Fruit fly (Drosophila melanogaster): ENCODE results near the gene ppk28.

Gene ppk28

dm6 chrX:16811213-16811749 is 5.4 kb downstream of the ppk28 start, which contains the start of gene CG4829 (continued):
- TF ChIP-seq Lhr (GFP tag; optimal IDR thresholded peaks at IDR 0.05), result peak; percentile 44
- peak; percentile 69 for TF ChIP-seq CG8359 (GFP tag; optimal IDR thresholded peaks at IDR 0.05; ENCODE audit: borderline replicate concordance)
- TF ChIP-seq cwo (GFP tag; optimal IDR thresholded peaks at IDR 0.05), result peak; percentile 77
- TF ChIP-seq nerfin-2 (GFP tag; IDR thresholded peaks at IDR 0.05; ENCODE audit: partially characterized antibody), result no peak
- no peak for TF ChIP-seq CkIIα-i1 (GFP tag; IDR thresholded peaks at IDR 0.05)
- TF ChIP-seq gsb (GFP tag; IDR thresholded peaks at IDR 0.05), result peak; percentile 77
- TF ChIP-seq lola (GFP tag; optimal IDR thresholded peaks at IDR 0.05), result peak in 1 of 3 experiments; percentile 66
- no peak for TF ChIP-seq sc (optimal IDR thresholded peaks at IDR 0.05)
- TF ChIP-seq sc (GFP tag; optimal IDR thresholded peaks at IDR 0.05), result peak; percentile 71
- peak; percentile 86 for TF ChIP-seq CG5245 (GFP tag; optimal IDR thresholded peaks at IDR 0.05)
- TF ChIP-seq gcm (GFP tag; optimal IDR thresholded peaks at IDR 0.05), result peak; percentile 82
- peak; percentile 86 for TF ChIP-seq eyg (GFP tag; optimal IDR thresholded peaks at IDR 0.05)
- TF ChIP-seq CG12155 (GFP tag; optimal IDR thresholded peaks at IDR 0.05), result peak; percentile 70
- TF ChIP-seq CG13424 (tag; optimal IDR thresholded peaks at IDR 0.05), result peak; percentile 92
- peak; percentile 93 for TF ChIP-seq lab (GFP tag; optimal IDR thresholded peaks at IDR 0.05)
- TF ChIP-seq fd64A (GFP tag; optimal IDR thresholded peaks at IDR 0.05), result peak; percentile 82
- TF ChIP-seq Chrac-16 (GFP tag; optimal IDR thresholded peaks at IDR 0.05), result peak; percentile 72
- TF ChIP-seq CG13894 (tag; optimal IDR thresholded peaks at IDR 0.05), result peak; percentile 81
- peak; percentile 71 for TF ChIP-seq bowl (GFP tag; IDR thresholded peaks at IDR 0.05)
- TF ChIP-seq tna (GFP tag; IDR thresholded peaks at IDR 0.05; ENCODE audit: partially characterized antibody), result no peak
- TF ChIP-seq wek (GFP tag; optimal IDR thresholded peaks at IDR 0.05), result peak; percentile 84
- TF ChIP-seq CG34422 (GFP tag; IDR thresholded peaks at IDR 0.05), result peak; percentile 90
- peak; percentile 91 for TF ChIP-seq fd96Cb (tag; optimal IDR thresholded peaks at IDR 0.05)
- peak; percentile 73 for TF ChIP-seq ab (GFP tag; optimal IDR thresholded peaks at IDR 0.05)
- no peak for TF ChIP-seq CG15479 (GFP tag; optimal IDR thresholded peaks at IDR 0.05)
- peak; percentile 51; the same call in 1 of the 2 replicates for TF ChIP-seq peb (GFP tag; IDR thresholded peaks at IDR 0.05)
- TF ChIP-seq CG32767 (GFP tag; IDR thresholded peaks at IDR 0.05), result peak; percentile 72
- TF ChIP-seq CG11560 (tag; IDR thresholded peaks at IDR 0.05), result peak; percentile 69
- no peak for TF ChIP-seq Dp (GFP tag; optimal IDR thresholded peaks at IDR 0.05)
- peak; percentile 60 for TF ChIP-seq CG13775 (GFP tag; optimal IDR thresholded peaks at IDR 0.05)
- TF ChIP-seq CG10366 (GFP tag; IDR thresholded peaks at IDR 0.05), result peak; percentile 87
- TF ChIP-seq HLH4C (GFP tag; IDR thresholded peaks at IDR 0.05; ENCODE audit: partially characterized antibody), result no peak
- TF ChIP-seq CG14441 (GFP tag; IDR thresholded peaks at IDR 0.05), result peak; percentile 91
- TF ChIP-seq CG4820 (GFP tag; optimal IDR thresholded peaks at IDR 0.05), result peak; percentile 88
- TF ChIP-seq CG7963 (GFP tag; IDR thresholded peaks at IDR 0.05; ENCODE audit: partially characterized antibody), result no peak
- peak; percentile 82 for TF ChIP-seq ems (GFP tag; optimal IDR thresholded peaks at IDR 0.05)
- TF ChIP-seq CG4424 (GFP tag; optimal IDR thresholded peaks at IDR 0.05), result peak; percentile 89
- TF ChIP-seq CG6765 (GFP tag; optimal IDR thresholded peaks at IDR 0.05), result peak; percentile 76
- TF ChIP-seq shn (GFP tag; optimal IDR thresholded peaks at IDR 0.05), result peak; percentile 66
- peak; percentile 89 for TF ChIP-seq sob (GFP tag; IDR thresholded peaks at IDR 0.05)
- TF ChIP-seq Bteb2 (GFP tag; optimal IDR thresholded peaks at IDR 0.05), result peak; percentile 84
- TF ChIP-seq tio (GFP tag; optimal IDR thresholded peaks at IDR 0.05), result peak; percentile 75
- no peak for TF ChIP-seq hth (optimal IDR thresholded peaks at IDR 0.05)
- peak; percentile 91 for TF ChIP-seq NfI (GFP tag; optimal IDR thresholded peaks at IDR 0.05)
- TF ChIP-seq slp2 (GFP tag; optimal IDR thresholded peaks at IDR 0.05), result peak; percentile 75
- 0 out of 3 replicates have a peak, but pooled peaks have one; percentile 30 for TF ChIP-seq z (GFP tag; IDR thresholded peaks at IDR 0.05)
- TF ChIP-seq CG6654 (GFP tag; optimal IDR thresholded peaks at IDR 0.05), result peak; percentile 71
- TF ChIP-seq pfk (GFP tag; optimal IDR thresholded peaks at IDR 0.05), result peak; percentile 7
- TF ChIP-seq CG9817 (tag; optimal IDR thresholded peaks at IDR 0.05), result peak; percentile 91
- peak; percentile 86 for TF ChIP-seq CG17829 (tag; optimal IDR thresholded peaks at IDR 0.05)

All from whole organism, embryonic.